Fruit fly (Drosophila melanogaster) whole organism, prepupa: ENCODE results near the gene CG42819.

ENCODE experiments used
- Blimp-1 ChIP-seq: fragments of 200-800 bp; sonication (Bioruptor generic); optimal IDR thresholded peaks from 3 replicates; lab custom pipeline; 2017; ENCODE audit warnings: missing biosample characterization, missing genetic modification characterization, mild to moderate bottlenecking, moderate library complexity, missing genetic modification reagents
- CG10631 ChIP-seq: fragments of 200-800 bp; sonication (Bioruptor generic); optimal IDR thresholded peaks from 2 replicates; lab custom pipeline; 2016; ENCODE audit warnings: missing biosample characterization, missing genetic modification characterization
- CG10669 ChIP-seq: fragments of 200-800 bp; sonication (Bioruptor generic); optimal IDR thresholded peaks from 3 replicates; lab custom pipeline; 2018; ENCODE audit warnings: missing biosample characterization, mild to moderate bottlenecking, missing genetic modification characterization, moderate library complexity
- CG11294 ChIP-seq: fragments of 200-800 bp; sonication (Bioruptor generic); IDR thresholded peaks from 2 replicates; pipeline ENCODE4 v1.3.6; 2022; ENCODE audit warnings: missing biosample characterization, missing genetic modification characterization
- CG11762 ChIP-seq: fragments of 200-800 bp; sonication (Bioruptor generic); optimal IDR thresholded peaks from 3 replicates; lab custom pipeline; 2016; ENCODE audit warnings: missing biosample characterization, missing genetic modification characterization; ENCODE audit not compliant: insufficient read depth
- CG11902 ChIP-seq: fragments of 200-800 bp; sonication (Bioruptor generic); optimal IDR thresholded peaks from 3 replicates; lab custom pipeline; 2016; ENCODE audit warnings: missing biosample characterization, missing genetic modification characterization
- CG15336 ChIP-seq: fragments of 200-800 bp; sonication (Bioruptor generic); IDR thresholded peaks from 2 replicates; pipeline ENCODE4 v1.3.6; 2022; ENCODE audit warnings: missing biosample characterization, missing genetic modification characterization
- CG34406 ChIP-seq: fragments of 200-800 bp; sonication (Bioruptor generic); optimal IDR thresholded peaks from 3 replicates; lab custom pipeline; 2016; ENCODE audit warnings: missing biosample characterization, missing genetic modification characterization
- CG4318 ChIP-seq: fragments of 200-800 bp; sonication (Bioruptor generic); optimal IDR thresholded peaks from 3 replicates; lab custom pipeline; 2017; ENCODE audit warnings: missing biosample characterization, mild to moderate bottlenecking, missing genetic modification characterization
- CG6163 ChIP-seq: fragments of 200-800 bp; sonication (Bioruptor generic); IDR thresholded peaks from 3 replicates; pipeline ENCODE4 v1.3.6; 2022; ENCODE audit warnings: missing biosample characterization, missing genetic modification characterization
- CG6276 ChIP-seq: fragments of 200-800 bp; sonication (Bioruptor generic); optimal IDR thresholded peaks from 2 replicates; lab custom pipeline; 2017; ENCODE audit warnings: missing biosample characterization, mild to moderate bottlenecking, missing genetic modification characterization
- CG6792 ChIP-seq: fragments of 200-800 bp; sonication (Bioruptor generic); optimal IDR thresholded peaks from 3 replicates; lab custom pipeline; 2016; ENCODE audit warnings: missing biosample characterization, missing genetic modification characterization
- CG6808 ChIP-seq: fragments of 200-800 bp; sonication (Bioruptor generic); optimal IDR thresholded peaks from 3 replicates; lab custom pipeline; 2017; ENCODE audit warnings: missing biosample characterization, missing genetic modification characterization, mild to moderate bottlenecking, moderate library complexity, missing genetic modification reagents
- CG6854 ChIP-seq: fragments of 200-800 bp; sonication (Bioruptor generic); optimal IDR thresholded peaks from 2 replicates; lab custom pipeline; 2017; ENCODE audit warnings: missing biosample characterization, mild to moderate bottlenecking, missing genetic modification characterization
- CG7368 ChIP-seq: fragments of 200-800 bp; sonication (Bioruptor generic); optimal IDR thresholded peaks from 3 replicates; lab custom pipeline; 2016; ENCODE audit warnings: missing biosample characterization, missing genetic modification characterization
- CG8119 ChIP-seq: fragments of 200-800 bp; sonication (Bioruptor generic); IDR thresholded peaks from 3 replicates; pipeline ENCODE4 v1.3.6; 2022; ENCODE audit warnings: missing biosample characterization, missing genetic modification characterization
- CG8632 ChIP-seq: fragments of 200-800 bp; sonication (Bioruptor generic); optimal IDR thresholded peaks from 3 replicates; lab custom pipeline; 2016; ENCODE audit warnings: missing biosample characterization, missing genetic modification characterization
- Eip93F ChIP-seq: fragments of 200-800 bp; sonication (Bioruptor generic); optimal IDR thresholded peaks from 2 replicates; lab custom pipeline; 2016; ENCODE audit warnings: missing biosample characterization, mild to moderate bottlenecking, missing genetic modification characterization
- Gug ChIP-seq: fragments of 200-800 bp; sonication (Bioruptor generic); IDR thresholded peaks from 2 replicates; pipeline ENCODE4 v1.3.6; 2022; ENCODE audit warnings: missing biosample characterization, missing genetic modification characterization
- Hr38 ChIP-seq: sonication (Bioruptor generic); optimal IDR thresholded peaks from 2 replicates; lab custom pipeline; 2016; ENCODE audit warnings: missing biosample characterization, missing genetic modification characterization
- Hr39 ChIP-seq: fragments of 200-800 bp; sonication (Bioruptor generic); optimal IDR thresholded peaks from 2 replicates; lab custom pipeline; 2016; ENCODE audit warnings: missing biosample characterization, missing genetic modification characterization
- Hr4 ChIP-seq: fragments of 200-800 bp; sonication (Bioruptor generic); optimal IDR thresholded peaks from 3 replicates; lab custom pipeline; 2016; ENCODE audit warnings: missing biosample characterization, missing genetic modification characterization
- Lpt ChIP-seq: fragments of 200-800 bp; sonication (Bioruptor generic); optimal IDR thresholded peaks from 3 replicates; lab custom pipeline; 2016; ENCODE audit warnings: missing biosample characterization, missing genetic modification characterization
- Met ChIP-seq: fragments of 200-800 bp; sonication (Bioruptor generic); optimal IDR thresholded peaks from 3 replicates; lab custom pipeline; 2016; ENCODE audit warnings: missing biosample characterization, missing genetic modification characterization
- OdsH ChIP-seq: fragments of 200-800 bp; sonication (Bioruptor generic); optimal IDR thresholded peaks from 3 replicates; lab custom pipeline; 2016; ENCODE audit warnings: missing biosample characterization, missing genetic modification characterization
- Sox102F ChIP-seq: fragments of 200-800 bp; sonication (Bioruptor generic); optimal IDR thresholded peaks from 2 replicates; lab custom pipeline; 2016; ENCODE audit warnings: missing biosample characterization, mild to moderate bottlenecking, missing genetic modification characterization
- Sox14 ChIP-seq: fragments of 200-800 bp; sonication (Bioruptor generic); optimal IDR thresholded peaks from 3 replicates; lab custom pipeline; 2016; ENCODE audit warnings: missing biosample characterization, missing genetic modification characterization
- Sox15 ChIP-seq: fragments of 200-800 bp; sonication (Bioruptor generic); optimal IDR thresholded peaks from 3 replicates; lab custom pipeline; 2016; ENCODE audit warnings: missing biosample characterization, missing genetic modification characterization
- acj6 ChIP-seq: fragments of 200-800 bp; sonication (Bioruptor generic); optimal IDR thresholded peaks from 3 replicates; lab custom pipeline; 2016; ENCODE audit warnings: missing biosample characterization, missing genetic modification characterization
- dac ChIP-seq: fragments of 200-800 bp; sonication (Bioruptor generic); optimal IDR thresholded peaks from 2 replicates; lab custom pipeline; 2017; ENCODE audit warnings: missing biosample characterization, mild to moderate bottlenecking, missing genetic modification characterization
- dsx ChIP-seq: fragments of 200-800 bp; optimal IDR thresholded peaks from 3 replicates; lab custom pipeline; 2019; ENCODE audit warnings: missing biosample characterization, mild to moderate bottlenecking, missing genetic modification characterization, moderate library complexity; ENCODE audit not compliant: poor library complexity, severe bottlenecking
- eg ChIP-seq: fragments of 200-800 bp; sonication (Bioruptor generic); IDR thresholded peaks from 3 replicates; pipeline ENCODE4 v1.3.6; 2022; ENCODE audit warnings: missing biosample characterization, missing genetic modification characterization
- esn ChIP-seq: fragments of 200-800 bp; sonication (Bioruptor generic); optimal IDR thresholded peaks from 2 replicates; lab custom pipeline; 2016; ENCODE audit warnings: missing biosample characterization, mild to moderate bottlenecking, missing genetic modification characterization, moderate library complexity
- fd59A ChIP-seq: fragments of 200-800 bp; sonication (Bioruptor generic); optimal IDR thresholded peaks from 2 replicates; lab custom pipeline; 2017; ENCODE audit warnings: missing biosample characterization, mild to moderate bottlenecking, missing genetic modification characterization, missing genetic modification reagents
- fd85E ChIP-seq: fragments of 200-800 bp; sonication (Bioruptor generic); optimal IDR thresholded peaks from 3 replicates; lab custom pipeline; 2016; ENCODE audit warnings: missing biosample characterization, missing genetic modification characterization
- fkh ChIP-seq: fragments of 200-800 bp; sonication (Bioruptor generic); optimal IDR thresholded peaks from 3 replicates; lab custom pipeline; 2017; ENCODE audit warnings: missing biosample characterization, mild to moderate bottlenecking, missing genetic modification characterization, moderate library complexity
- lz ChIP-seq: fragments of 200-800 bp; sonication (Bioruptor generic); optimal IDR thresholded peaks from 3 replicates; lab custom pipeline; 2016; ENCODE audit warnings: missing biosample characterization, missing genetic modification characterization
- svp ChIP-seq: fragments of 200-800 bp; sonication (Bioruptor generic); peaks from one replicate; lab custom pipeline; 2016; ENCODE audit warnings: missing biosample characterization, missing genetic modification characterization
- vri ChIP-seq: fragments of 200-800 bp; sonication (Bioruptor generic); optimal IDR thresholded peaks from 3 replicates; lab custom pipeline; 2016; ENCODE audit warnings: missing biosample characterization, mild to moderate bottlenecking, missing genetic modification characterization

Gene CG42819

DNA sequence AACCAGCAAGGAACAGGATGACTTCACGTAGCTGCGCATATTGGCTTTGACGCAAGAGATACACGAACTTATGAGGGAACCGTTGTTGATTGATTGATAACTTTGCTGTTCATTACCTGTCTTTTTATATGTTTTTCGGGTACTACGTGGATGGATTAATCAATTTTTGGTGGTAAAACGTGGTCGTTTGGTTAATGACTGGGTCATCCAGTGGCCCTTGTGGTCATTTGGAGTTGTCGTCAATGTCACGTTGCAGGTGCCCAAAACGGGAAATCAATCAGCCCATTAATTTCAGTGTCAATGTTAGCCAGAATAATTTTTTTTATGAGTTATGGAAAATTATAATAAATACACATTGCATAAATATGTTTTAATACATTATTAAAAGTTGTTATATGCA, at the start of gene CG42819:
CG42819 (minus strand) TSS at position 101 of the 400 bp plus-strand sequence.
- TF ChIP-seq Hr39 (GFP tag; lab: Kevin White, UChicago) (no peak), Sox15 (GFP tag; lab: Kevin White, UChicago) (no peak), Gug (no peak), acj6 (GFP tag; lab: Kevin White, UChicago) (no peak), Hr38 (GFP tag; lab: Kevin White, UChicago) (no peak), OdsH (GFP tag; lab: Kevin White, UChicago) (no peak), fd85E (GFP tag; lab: Kevin White, UChicago) (no peak), vri (no peak)

DNA sequence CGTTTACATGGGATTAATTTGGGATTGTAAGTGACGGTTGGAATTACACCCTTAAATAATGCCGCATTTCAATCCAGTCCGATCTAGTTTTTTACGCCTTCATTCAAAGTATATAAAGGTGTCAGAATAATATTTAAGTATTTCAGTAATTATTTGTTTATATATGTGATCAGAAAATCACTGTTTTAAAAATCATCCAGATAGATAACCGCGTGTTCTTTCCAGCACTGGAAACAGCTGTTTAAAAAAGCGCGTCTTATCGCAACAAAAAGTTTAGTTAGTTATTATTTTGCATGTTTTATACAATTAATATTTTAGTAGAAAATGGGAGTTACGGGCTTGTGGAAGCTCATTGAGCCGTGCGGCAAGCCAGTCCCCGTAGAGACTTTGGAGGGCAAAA, 48.9 kb upstream of the CG42819 start, which contains the start of gene mus201:
mus201 (plus strand) TSS at position 118 of the 400 bp plus-strand sequence.
- TF ChIP-seq CG7368 = no peak
- no peak for TF ChIP-seq CG8632 (GFP tag; lab: Kevin White, UChicago)
- TF ChIP-seq eg (GFP tag; lab: Robert Waterston, UW) = no peak
- no peak for TF ChIP-seq CG6808
- no peak for TF ChIP-seq CG10631 (GFP tag; lab: Kevin White, UChicago)
- TF ChIP-seq CG11762 (GFP tag; lab: Kevin White, UChicago) = no peak
- TF ChIP-seq esn (GFP tag; lab: Kevin White, UChicago) = no peak
- TF ChIP-seq Lpt (GFP tag; lab: Kevin White, UChicago) = no peak
- TF ChIP-seq CG8119 (GFP tag; lab: Robert Waterston, UW) = no peak
- no peak for TF ChIP-seq CG6792 (GFP tag; lab: Kevin White, UChicago)
- TF ChIP-seq fd85E (GFP tag; lab: Kevin White, UChicago) = no peak
- TF ChIP-seq CG6276 (GFP tag; lab: Kevin White, UChicago) = no peak
- no peak for TF ChIP-seq lz (GFP tag; lab: Kevin White, UChicago)
- no peak for TF ChIP-seq Sox14 (GFP tag; lab: Kevin White, UChicago)
- TF ChIP-seq CG4318 (GFP tag; lab: Kevin White, UChicago) = no peak
- TF ChIP-seq CG34406 (GFP tag; lab: Kevin White, UChicago) = no peak
- TF ChIP-seq CG10669 (GFP tag; lab: Kevin White, UChicago) = no peak

DNA sequence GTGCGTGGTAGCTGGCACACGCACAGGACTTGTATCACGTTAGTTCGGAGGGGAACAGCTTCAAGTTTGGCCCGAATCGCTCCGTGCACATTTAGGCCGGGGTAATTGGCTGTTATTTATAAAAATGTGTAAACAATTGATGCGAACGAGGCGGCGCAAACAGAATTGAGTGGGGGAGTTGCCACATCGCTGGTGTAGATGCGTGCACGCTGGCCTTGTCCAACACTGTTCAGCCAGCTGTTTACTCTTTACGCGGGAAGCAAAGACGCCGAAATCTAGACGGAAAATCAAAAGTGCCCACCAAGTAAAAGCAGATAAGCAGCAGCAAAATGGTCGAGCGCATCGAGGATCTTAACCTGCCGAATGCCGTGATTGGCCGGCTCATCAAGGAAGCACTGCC, 48.0 kb upstream of the CG42819 start, which contains the start of the genes D12 and Chrac-14:
D12 (minus strand) TSS at position 190 of the 400 bp plus-strand sequence.
Chrac-14 (plus strand) TSS at position 230 of the 400 bp plus-strand sequence.
- TF ChIP-seq fkh (GFP tag; lab: Kevin White, UChicago) (peak; percentile 88), CG11762 (GFP tag; lab: Kevin White, UChicago) (no peak), CG11902 (no peak), CG6163 (GFP tag; lab: Robert Waterston, UW) (0 out of 3 replicates have a peak, but pooled peaks have one; percentile 27), CG6854 (GFP tag; lab: Kevin White, UChicago) (no peak), Sox102F (no peak), vri (no peak), CG11294 (no peak), Hr4 (GFP tag; lab: Kevin White, UChicago) (no peak), esn (GFP tag; lab: Kevin White, UChicago) (peak; percentile 25), CG15336 (GFP tag; lab: Robert Waterston, UW) (no peak), dac (GFP tag; lab: Kevin White, UChicago) (no peak), CG6276 (GFP tag; lab: Kevin White, UChicago) (no peak), svp (GFP tag; lab: Kevin White, UChicago) (no peak)

DNA sequence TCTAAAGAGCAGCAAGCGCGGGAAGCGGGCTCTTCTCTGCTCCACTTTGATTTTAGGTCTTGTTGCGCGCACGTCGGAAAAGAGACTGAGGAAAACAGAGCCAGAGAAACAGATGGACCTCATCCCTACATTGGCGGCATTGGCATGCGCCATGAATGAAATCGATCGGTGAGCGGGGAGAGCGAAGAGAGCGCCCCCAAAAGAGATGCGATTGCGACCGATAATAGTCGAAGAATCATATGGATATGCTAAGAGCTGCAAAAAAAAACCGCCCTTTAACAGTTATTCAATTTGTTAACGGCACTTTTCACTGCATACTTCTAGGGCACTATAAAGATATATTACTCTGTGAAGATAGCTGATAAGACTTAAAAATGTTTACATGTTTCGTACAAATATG, 44.4 kb upstream of the CG42819 start, which contains the start of gene grk:
grk (minus strand) TSS at position 87 of the 400 bp plus-strand sequence.
- TF ChIP-seq fd85E (GFP tag; lab: Kevin White, UChicago) (no peak), Blimp-1 (GFP tag; lab: Kevin White, UChicago) (no peak), Hr38 (GFP tag; lab: Kevin White, UChicago) (no peak), CG6854 (GFP tag; lab: Kevin White, UChicago) (no peak), fd59A (GFP tag; lab: Kevin White, UChicago) (no peak), Met (GFP tag; lab: Kevin White, UChicago) (no peak), Eip93F (no peak), CG4318 (GFP tag; lab: Kevin White, UChicago) (no peak), CG6163 (GFP tag; lab: Robert Waterston, UW) (no peak), dsx (GFP tag; lab: Kevin White, UChicago) (no peak), Sox102F (no peak)
